Worm (Caenorhabditis elegans): Measurements from ENCODE around the gene pygl-1.

pygl-1 gene

ce11 chrV:3578813-3579212 lies at the start of gene pygl-1:
Gene pygl-1, plus strand, starts transcription at chrV:3579023.
- TF ChIP-seq nhr-67 (tag; optimal IDR thresholded peaks at IDR 0.05) (no peak), ceh-9 (tag; optimal IDR thresholded peaks at IDR 0.05) (no peak), ceh-82 (tag; optimal IDR thresholded peaks at IDR 0.05) (no peak), mml-1 (tag; optimal IDR thresholded peaks at IDR 0.05) (no peak), ceh-16 (tag; optimal IDR thresholded peaks at IDR 0.05) (no peak), ztf-11 (tag; optimal IDR thresholded peaks at IDR 0.05) (no peak), nhr-25 (tag; optimal IDR thresholded peaks at IDR 0.05) (no peak), nfya-1 (tag; optimal IDR thresholded peaks at IDR 0.05; ENCODE audit: insufficient read depth) (no peak), lin-39 (tag; optimal IDR thresholded peaks at IDR 0.05) (no peak), unc-62 (GFP tag; optimal IDR thresholded peaks at IDR 0.05) (no peak), egl-5 (tag; optimal IDR thresholded peaks at IDR 0.05) (no peak), unc-39 (tag; optimal IDR thresholded peaks at IDR 0.05) (no peak), nhr-43 (tag; optimal IDR thresholded peaks at IDR 0.05; ENCODE audit: poor library complexity, severe bottlenecking) (no peak), eor-1 (tag; optimal IDR thresholded peaks at IDR 0.05) (no peak), elt-1 (tag; optimal IDR thresholded peaks at IDR 0.05) (no peak), aly-2 (tag; optimal IDR thresholded peaks at IDR 0.05) (no peak), pha-4 (tag; optimal IDR thresholded peaks at IDR 0.05) (no peak), zag-1 (tag; optimal IDR thresholded peaks at IDR 0.05) (no peak), R02D3.7 (tag; optimal IDR thresholded peaks at IDR 0.05) (no peak)

ce11 chrV:3530403-3530802 lies 48.4 kb upstream of the pygl-1 start, which contains the start of gene srbc-66:
Gene srbc-66, plus strand, starts transcription at chrV:3530703.
- TF ChIP-seq nhr-77 (tag; optimal IDR thresholded peaks at IDR 0.05) = no peak

DNA sequence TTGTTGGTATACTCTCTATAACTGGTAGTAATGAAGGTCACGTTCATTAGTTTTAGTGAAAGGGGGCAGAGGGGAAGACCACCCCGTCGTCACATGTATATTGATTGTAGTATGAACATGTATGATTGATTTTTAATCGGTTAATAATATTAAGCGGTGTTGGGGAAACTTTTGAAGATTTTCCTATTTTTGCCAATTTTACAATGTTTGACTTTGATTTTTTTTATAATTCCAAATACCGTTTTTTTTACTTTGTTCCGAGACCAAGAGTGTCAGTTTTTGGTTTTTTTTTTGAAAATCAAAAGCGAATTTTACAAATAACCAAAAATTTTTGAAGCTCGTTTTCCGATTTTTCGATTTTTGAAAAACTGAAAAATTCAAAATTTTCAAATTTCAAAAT lies 43.6 kb upstream of the pygl-1 start, which contains the start of gene nhr-221:
Gene nhr-221, minus strand, starts transcription at position 101 of the 400 bp plus-strand sequence.
- TF ChIP-seq ztf-4 (tag; optimal IDR thresholded peaks at IDR 0.05) = no peak
- TF ChIP-seq fkh-2 (tag; optimal IDR thresholded peaks at IDR 0.05) = no peak
- TF ChIP-seq daf-12 (tag; optimal IDR thresholded peaks at IDR 0.05) = no peak
- no peak for TF ChIP-seq skn-1 (tag; optimal IDR thresholded peaks at IDR 0.05)
- no peak for TF ChIP-seq fos-1 (tag; optimal IDR thresholded peaks at IDR 0.05)
- no peak for TF ChIP-seq elt-2 (tag; optimal IDR thresholded peaks at IDR 0.05)
- no peak for TF ChIP-seq aly-2 (tag; optimal IDR thresholded peaks at IDR 0.05)
- no peak for TF ChIP-seq lsy-12 (tag; optimal IDR thresholded peaks at IDR 0.05)
- TF ChIP-seq nhr-76 (tag; optimal IDR thresholded peaks at IDR 0.05) = no peak
- TF ChIP-seq egl-27 (tag; optimal IDR thresholded peaks at IDR 0.05) = no peak
- no peak for TF ChIP-seq nhr-28 (tag; optimal IDR thresholded peaks at IDR 0.05)
- no peak for TF ChIP-seq egl-5 (tag; optimal IDR thresholded peaks at IDR 0.05)
- no peak for TF ChIP-seq sea-2 (GFP tag; optimal IDR thresholded peaks at IDR 0.05)
- TF ChIP-seq lin-15B (tag; optimal IDR thresholded peaks at IDR 0.05) = no peak
- no peak for TF ChIP-seq elt-3 (tag; optimal IDR thresholded peaks at IDR 0.05)
- no peak for TF ChIP-seq ama-1 (optimal IDR thresholded peaks at IDR 0.05)
- no peak for TF ChIP-seq nhr-12 (tag; optimal IDR thresholded peaks at IDR 0.05)
- no peak for TF ChIP-seq eor-1 (tag; optimal IDR thresholded peaks at IDR 0.05)
- TF ChIP-seq hmg-11 (tag; optimal IDR thresholded peaks at IDR 0.05) = no peak

DNA sequence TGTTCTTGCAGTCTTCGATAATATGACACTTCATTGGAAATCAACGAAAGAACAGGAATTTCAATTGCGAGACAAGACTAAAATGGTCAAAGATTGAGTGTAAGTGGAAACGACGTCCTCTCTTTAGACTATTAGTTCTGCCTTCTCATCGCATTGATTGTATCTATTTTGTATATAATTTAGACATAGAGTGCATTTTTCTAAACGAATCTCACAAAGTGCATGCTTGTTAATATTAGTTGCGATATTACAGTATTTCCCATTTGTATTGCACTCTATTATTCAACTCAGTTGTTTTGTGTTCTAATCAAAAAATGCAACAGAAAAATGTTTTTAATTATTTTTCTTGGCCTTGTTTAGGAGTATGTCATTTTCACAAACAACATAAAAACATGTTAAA lies 40.5 kb upstream of the pygl-1 start, which contains the start of gene nhr-93:
Gene nhr-93, minus strand, starts transcription at position 101 of the 400 bp plus-strand sequence.
- TF ChIP-seq egl-5 (tag; optimal IDR thresholded peaks at IDR 0.05) = no peak
- no peak for TF ChIP-seq ztf-4 (tag; optimal IDR thresholded peaks at IDR 0.05)
- TF ChIP-seq fos-1 (tag; optimal IDR thresholded peaks at IDR 0.05) = no peak
- TF ChIP-seq R02D3.7 (tag; optimal IDR thresholded peaks at IDR 0.05) = no peak
- TF ChIP-seq nhr-77 (tag; optimal IDR thresholded peaks at IDR 0.05) = no peak
- TF ChIP-seq eor-1 (tag; optimal IDR thresholded peaks at IDR 0.05) = no peak
- no peak for TF ChIP-seq unc-62 (GFP tag; optimal IDR thresholded peaks at IDR 0.05)
- no peak for TF ChIP-seq ceh-82 (tag; optimal IDR thresholded peaks at IDR 0.05)
- TF ChIP-seq nhr-67 (tag; optimal IDR thresholded peaks at IDR 0.05) = no peak

DNA sequence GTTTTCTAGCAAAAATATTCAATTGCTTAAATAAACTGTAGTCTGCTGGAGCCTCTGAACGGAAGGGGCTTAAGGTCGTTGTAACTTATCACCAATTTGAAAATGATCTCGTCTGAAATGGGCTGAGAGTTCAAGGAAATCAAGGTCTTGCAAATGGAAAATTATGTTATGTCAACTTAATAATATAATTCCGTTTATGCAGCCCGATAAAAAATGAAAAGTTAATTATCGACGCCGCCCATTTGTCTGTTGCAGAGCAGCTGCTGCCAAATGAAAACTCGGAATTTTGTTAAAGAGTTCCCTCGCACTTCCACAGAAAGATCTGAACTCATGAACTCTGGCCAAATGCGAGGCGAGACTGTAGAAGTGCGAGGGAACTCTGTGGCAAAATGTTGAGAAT lies 37.7 kb upstream of the pygl-1 start, which contains the start of gene srbc-67:
Gene srbc-67, minus strand, starts transcription at position 101 of the 400 bp plus-strand sequence.
- TF ChIP-seq zag-1 (tag; optimal IDR thresholded peaks at IDR 0.05) (no peak), ama-1 (optimal IDR thresholded peaks at IDR 0.05) (no peak), nhr-237 (tag; optimal IDR thresholded peaks at IDR 0.05) (no peak), unc-39 (tag; optimal IDR thresholded peaks at IDR 0.05) (no peak), mml-1 (tag; optimal IDR thresholded peaks at IDR 0.05) (no peak), lin-39 (tag; optimal IDR thresholded peaks at IDR 0.05) (no peak), nfya-1 (tag; optimal IDR thresholded peaks at IDR 0.05; ENCODE audit: insufficient read depth) (no peak), nhr-67 (tag; optimal IDR thresholded peaks at IDR 0.05) (no peak), nhr-12 (tag; optimal IDR thresholded peaks at IDR 0.05) (no peak), tbx-2 (tag; optimal IDR thresholded peaks at IDR 0.05) (no peak), nhr-25 (tag; optimal IDR thresholded peaks at IDR 0.05) (no peak), elt-3 (tag; optimal IDR thresholded peaks at IDR 0.05) (no peak), pha-4 (tag; optimal IDR thresholded peaks at IDR 0.05) (no peak), nhr-77 (tag; optimal IDR thresholded peaks at IDR 0.05) (no peak), elt-2 (tag; optimal IDR thresholded peaks at IDR 0.05) (no peak)
